Worm (Caenorhabditis elegans) whole organism, L4/young adult: ENCODE measurements around the gene del-9.

Source experiments
- W03F9.2 ChIP-seq: fragments of 150-350 bp; optimal IDR thresholded peaks from 2 replicates; lab custom pipeline; 2014; ENCODE audit warnings: missing biosample characterization, missing genetic modification characterization
- dao-5 ChIP-seq: sonication (generic microtip); optimal IDR thresholded peaks from 2 replicates; lab custom pipeline; 2016; ENCODE audit warnings: missing genotype, missing genetic modification characterization, moderate library complexity, missing compliant biosample characterization
- him-1 ChIP-seq: sonication (generic microtip); optimal IDR thresholded peaks from 2 replicates; lab custom pipeline; 2016; ENCODE audit warnings: missing genotype, missing genetic modification reagents, missing genetic modification characterization, missing compliant biosample characterization

ce11 chrX:3583436-3583835 lies 33.7 kb downstream of the del-9 start:
- TF ChIP-seq dao-5 (tag; lab: Kevin White, UChicago) (no peak), him-1 (tag; lab: Kevin White, UChicago) (no peak), W03F9.2 (no peak)
